Fruit fly (Drosophila melanogaster): ENCODE measurements around the gene Spc105R.

- TF ChIP-seq EcR (GFP tag; optimal IDR thresholded peaks at IDR 0.05) (no peak), pan (optimal IDR thresholded peaks at IDR 0.05) (no peak), usp (GFP tag; optimal IDR thresholded peaks at IDR 0.05) (no peak)
Measured at dm6 chr3L:20841465-20842109, 41.4 kb downstream of the Spc105R start, which contains the start of the genes CSN3 and CG11456.

Measured in whole organism.